Worm (Caenorhabditis elegans): ENCODE results near the gene npr-22.

DNA sequence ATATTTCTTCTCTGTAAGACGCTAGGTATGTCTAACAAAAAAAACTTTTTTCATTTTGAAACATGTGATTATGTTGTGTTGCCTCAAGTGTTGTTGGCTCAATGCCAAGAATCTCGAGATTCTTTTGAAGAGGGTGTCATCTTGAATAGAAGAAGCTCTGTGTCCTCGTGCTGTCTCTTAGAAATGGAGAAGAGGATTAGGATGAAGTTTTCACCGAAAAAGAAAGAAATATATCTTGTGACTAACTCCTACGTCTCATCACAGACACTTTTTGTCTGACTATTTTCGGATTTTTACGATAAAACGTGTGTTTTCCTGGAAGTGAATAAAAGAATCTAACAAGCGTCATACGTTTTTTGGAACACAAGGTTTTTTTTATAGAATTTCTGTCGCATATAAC is 28.4 kb downstream of the npr-22 start:
- TF ChIP-seq lin-39 (tag; optimal IDR thresholded peaks at IDR 0.05) (no peak), snpc-4 (tag; optimal IDR thresholded peaks at IDR 0.05) (no peak), nhr-129 (tag; optimal IDR thresholded peaks at IDR 0.05) (no peak)

Data from whole organism, L2 larva.